Fruit fly (Drosophila melanogaster): ENCODE measurements around the gene TwdlH.

Gene TwdlH

DNA sequence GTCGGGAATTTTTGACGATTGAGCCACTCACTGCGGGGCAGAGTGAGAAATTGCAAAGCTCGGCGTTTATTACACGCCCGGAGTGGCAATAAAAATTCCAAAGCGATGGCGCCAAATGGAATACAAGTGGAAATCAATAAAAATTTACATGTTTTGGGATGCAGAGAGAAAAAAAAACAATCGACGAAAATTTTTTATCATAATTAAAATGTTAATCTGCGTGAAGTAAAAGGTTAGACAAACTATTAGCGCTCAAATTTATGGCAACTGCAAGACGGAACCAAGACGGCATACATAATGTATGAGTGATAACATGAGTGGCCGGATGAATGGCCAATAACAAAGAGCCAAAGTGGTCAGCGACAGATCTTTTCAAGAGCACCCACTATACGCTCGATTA is 522 bp upstream of the TwdlH start:
- TF ChIP-seq br (GFP tag; optimal IDR thresholded peaks at IDR 0.05) (no peak), CrebA (GFP tag; optimal IDR thresholded peaks at IDR 0.05; ENCODE audit: borderline replicate concordance) (no peak), h (GFP tag; optimal IDR thresholded peaks at IDR 0.05) (no peak), CG9705 (GFP tag; optimal IDR thresholded peaks at IDR 0.05) (no peak), HLH106 (tag; optimal IDR thresholded peaks at IDR 0.05) (no peak), Dfd (GFP tag; optimal IDR thresholded peaks at IDR 0.05) (no peak), woc (GFP tag; optimal IDR thresholded peaks at IDR 0.05) (no peak), dl (GFP tag; optimal IDR thresholded peaks at IDR 0.05; ENCODE audit: insufficient read depth in 1 of 2, partially characterized antibody in 2 of 2) (no peak), usp (GFP tag; optimal IDR thresholded peaks at IDR 0.05) (no peak), Mio (GFP tag; optimal IDR thresholded peaks at IDR 0.05) (no peak), Vsx2 (GFP tag; optimal IDR thresholded peaks at IDR 0.05; ENCODE audit: partially characterized antibody) (no peak), pan (optimal IDR thresholded peaks at IDR 0.05) (no peak), dmrt93B (GFP tag; optimal IDR thresholded peaks at IDR 0.05) (no peak), N (GFP tag; optimal IDR thresholded peaks at IDR 0.05) (no peak)

DNA sequence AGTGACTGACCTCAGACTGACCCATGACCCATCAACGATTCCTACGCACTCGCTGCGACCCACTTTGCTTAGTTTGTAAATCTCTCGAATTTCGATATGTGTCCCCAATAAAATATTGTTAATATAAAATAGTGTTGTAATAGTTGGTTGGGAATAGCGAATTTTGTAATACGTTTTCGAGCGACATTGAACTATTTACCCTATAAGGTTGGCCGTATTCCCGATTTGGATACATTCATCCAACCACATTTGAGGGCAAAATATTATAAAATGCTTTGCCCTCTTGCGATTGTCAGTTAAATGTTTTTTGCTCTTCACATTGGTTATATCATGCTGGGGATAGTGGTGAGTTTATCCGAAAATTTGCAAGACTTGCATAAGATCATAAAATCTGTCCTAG is 1.1 kb downstream of the TwdlH start, which contains the start of gene TwdlR:
Gene TwdlR (plus strand): TSS at position 301 of the 400 bp plus-strand sequence.
- no peak for TF ChIP-seq HLH106 (tag; optimal IDR thresholded peaks at IDR 0.05)
- TF ChIP-seq OdsH (GFP tag; optimal IDR thresholded peaks at IDR 0.05): no peak
- no peak for TF ChIP-seq jim (GFP tag; optimal IDR thresholded peaks at IDR 0.05)

- no peak for TF ChIP-seq CG9705 (GFP tag; optimal IDR thresholded peaks at IDR 0.05)
- no peak for TF ChIP-seq CG32264 (GFP tag; optimal IDR thresholded peaks at IDR 0.05)
- TF ChIP-seq tai (GFP tag; optimal IDR thresholded peaks at IDR 0.05): no peak
- no peak for TF ChIP-seq usp (GFP tag; optimal IDR thresholded peaks at IDR 0.05)
- no peak for TF ChIP-seq Mio (GFP tag; optimal IDR thresholded peaks at IDR 0.05)
- no peak for TF ChIP-seq dsf (GFP tag; optimal IDR thresholded peaks at IDR 0.05; ENCODE audit: borderline replicate concordance)
- no peak for TF ChIP-seq ey (GFP tag; optimal IDR thresholded peaks at IDR 0.05)
- no peak for TF ChIP-seq h (GFP tag; optimal IDR thresholded peaks at IDR 0.05)
- no peak for TF ChIP-seq Jra (GFP tag; optimal IDR thresholded peaks at IDR 0.05)
- TF ChIP-seq rgr (GFP tag; optimal IDR thresholded peaks at IDR 0.05): no peak
- no peak for TF ChIP-seq Sp1 (GFP tag; optimal IDR thresholded peaks at IDR 0.05)
- TF ChIP-seq Rel (GFP tag; optimal IDR thresholded peaks at IDR 0.05): no peak
- no peak for TF ChIP-seq Rel (tag; optimal IDR thresholded peaks at IDR 0.05)
- TF ChIP-seq N (GFP tag; optimal IDR thresholded peaks at IDR 0.05): no peak
- TF ChIP-seq woc (GFP tag; optimal IDR thresholded peaks at IDR 0.05): no peak
- TF ChIP-seq Vsx2 (GFP tag; optimal IDR thresholded peaks at IDR 0.05; ENCODE audit: partially characterized antibody): no peak
- no peak for TF ChIP-seq Abd-B (GFP tag; optimal IDR thresholded peaks at IDR 0.05)
- TF ChIP-seq sage (GFP tag; optimal IDR thresholded peaks at IDR 0.05): no peak
- TF ChIP-seq dl (GFP tag; optimal IDR thresholded peaks at IDR 0.05; ENCODE audit: insufficient read depth in 1 of 2, partially characterized antibody in 2 of 2): no peak
Measured at dm6 chr3R:26636388-26636787, 2.9 kb downstream of the TwdlH start, which contains the start of gene TwdlS. Gene TwdlS (plus strand): TSS chr3R:26636688.

DNA sequence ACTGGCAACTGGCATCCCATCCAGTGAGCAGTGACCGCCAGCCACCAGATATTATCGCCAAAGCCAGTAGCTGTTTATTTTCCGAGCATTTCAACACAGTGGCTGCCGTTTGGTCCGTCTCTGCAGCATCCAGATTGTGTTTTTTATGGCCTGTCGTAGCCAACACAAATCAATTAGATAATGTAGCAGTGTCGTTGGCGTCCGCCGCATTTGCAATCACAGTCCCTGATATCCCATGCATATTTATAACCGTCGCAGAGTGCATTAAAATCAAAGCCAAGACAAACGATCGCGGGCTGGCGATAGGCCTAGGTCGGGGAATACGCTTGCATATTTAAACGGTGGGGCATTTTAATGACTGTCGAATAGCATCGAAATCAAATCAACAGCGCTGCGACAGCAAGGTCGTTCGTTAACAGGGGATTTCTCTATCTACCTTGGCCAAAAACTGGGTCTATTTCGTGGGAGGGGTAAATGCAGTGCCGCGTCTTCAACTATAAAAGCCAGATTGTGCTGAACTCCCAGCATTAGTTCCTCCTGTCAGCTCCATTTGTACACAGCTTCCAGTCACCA is 6.1 kb downstream of the TwdlH start, which contains the start of gene TwdlD:
Gene TwdlD (plus strand): TSS at position 523 of the 573 bp plus-strand sequence.
- TF ChIP-seq sv (GFP tag; optimal IDR thresholded peaks at IDR 0.05) (no peak), sage (GFP tag; optimal IDR thresholded peaks at IDR 0.05) (no peak), dl (GFP tag; optimal IDR thresholded peaks at IDR 0.05; ENCODE audit: insufficient read depth in 1 of 2, partially characterized antibody in 2 of 2) (no peak), CG9705 (GFP tag; optimal IDR thresholded peaks at IDR 0.05) (no peak)

DNA sequence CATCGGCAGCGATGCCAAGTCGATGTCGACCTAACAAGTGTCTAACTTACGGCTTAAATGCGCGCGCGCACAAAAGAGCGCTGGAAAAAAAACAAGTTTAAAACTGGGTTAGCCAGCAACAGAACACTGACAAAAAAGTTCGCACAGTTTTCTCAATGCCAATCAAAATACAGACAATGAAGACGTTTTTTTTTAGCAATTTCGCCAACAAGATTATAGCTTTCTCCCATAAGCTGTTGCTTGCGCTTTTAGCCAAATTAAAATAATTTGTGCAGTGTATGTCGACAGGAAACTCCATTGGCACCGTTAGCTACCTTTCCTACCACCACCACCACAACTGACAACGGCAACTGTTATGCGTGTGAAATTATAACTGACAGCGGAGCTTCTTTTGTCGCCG is 21.1 kb downstream of the TwdlH start:
- no peak for TF ChIP-seq Abd-B (GFP tag; optimal IDR thresholded peaks at IDR 0.05)
- TF ChIP-seq pan (optimal IDR thresholded peaks at IDR 0.05): no peak
- TF ChIP-seq usp (GFP tag; optimal IDR thresholded peaks at IDR 0.05): no peak
- TF ChIP-seq Mio (GFP tag; optimal IDR thresholded peaks at IDR 0.05): no peak
- no peak for TF ChIP-seq Myc (optimal IDR thresholded peaks at IDR 0.05)
- TF ChIP-seq foxo (GFP tag; optimal IDR thresholded peaks at IDR 0.05): peak in 1 of 2 experiments; percentile 12
- TF ChIP-seq sv (GFP tag; optimal IDR thresholded peaks at IDR 0.05): peak; percentile 26
